Fruit fly (Drosophila melanogaster) whole organism: ENCODE measurements around the gene CHES-1-like.

Experiments
- CG8478 ChIP-seq: fragments of >200 bp; optimal IDR thresholded peaks from 2 replicates; lab custom pipeline; 2018; ENCODE audit warnings: inconsistent platforms
- Dll ChIP-seq: fragments of >200 bp; optimal IDR thresholded peaks from 2 replicates; lab custom pipeline; 2017
- EcR ChIP-seq, 2 experiments: fragments of >200 bp; optimal IDR thresholded peaks; 2 replicates each; lab custom pipeline; 2017; ENCODE audit warnings: missing biosample characterization in 2 of 2, missing genetic modification characterization in 2 of 2, missing genetic modification reagents in 2 of 2
- pan ChIP-seq: fragments of >200 bp; optimal IDR thresholded peaks from 2 replicates; lab custom pipeline; 2017
- psq ChIP-seq: fragments of >200 bp; optimal IDR thresholded peaks from 2 replicates; lab custom pipeline; 2017
- usp ChIP-seq: fragments of >200 bp; optimal IDR thresholded peaks from 2 replicates; lab custom pipeline; 2017; ENCODE audit warnings: missing biosample characterization, missing genetic modification characterization, mixed read lengths

CHES-1-like gene

DNA sequence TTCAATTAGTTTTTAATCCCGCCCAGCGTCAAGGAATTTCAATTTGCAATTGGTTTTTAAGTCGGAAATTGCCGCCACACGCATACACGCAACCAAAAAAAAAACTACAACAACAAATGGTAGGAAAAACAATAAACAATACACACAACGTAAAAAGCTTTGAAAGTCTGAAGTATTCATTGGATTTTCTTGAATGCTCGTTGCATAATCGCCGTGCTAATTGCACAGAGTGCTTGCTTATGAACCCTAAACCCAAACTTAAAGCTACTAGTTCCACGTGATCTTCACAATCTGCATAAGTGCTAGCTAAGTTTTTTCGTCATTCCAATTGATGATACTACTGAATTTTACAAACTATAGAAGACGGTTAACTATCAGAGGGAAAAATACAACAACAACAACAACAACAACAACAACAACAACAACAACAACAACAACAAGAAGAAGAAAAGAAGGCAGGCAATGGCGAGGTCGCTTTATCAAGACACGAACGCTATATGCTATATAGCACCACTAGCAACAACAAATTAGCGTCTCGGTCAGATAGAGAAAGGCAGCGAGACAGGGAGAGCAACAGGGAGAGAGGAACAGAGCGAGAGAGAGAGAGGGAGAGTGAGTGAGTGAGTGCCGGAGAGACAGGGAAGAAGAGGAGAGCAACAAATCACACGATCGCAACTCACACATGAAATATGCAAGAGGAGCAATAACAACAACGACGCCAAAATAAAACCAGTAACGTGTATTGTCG, 6.9 kb downstream of the CHES-1-like start:
- no peak for TF ChIP-seq pan (lab: Kevin White, UChicago)
- TF ChIP-seq psq (lab: Kevin White, UChicago) = no peak
- TF ChIP-seq CG8478 (lab: Kevin White, UChicago) = no peak
- no peak for TF ChIP-seq Dll
- TF ChIP-seq usp (GFP tag; lab: Kevin White, UChicago) = no peak
- TF ChIP-seq EcR (GFP tag; optimal IDR thresholded peaks at IDR 0.05; lab: Kevin White, UChicago) = no peak

DNA sequence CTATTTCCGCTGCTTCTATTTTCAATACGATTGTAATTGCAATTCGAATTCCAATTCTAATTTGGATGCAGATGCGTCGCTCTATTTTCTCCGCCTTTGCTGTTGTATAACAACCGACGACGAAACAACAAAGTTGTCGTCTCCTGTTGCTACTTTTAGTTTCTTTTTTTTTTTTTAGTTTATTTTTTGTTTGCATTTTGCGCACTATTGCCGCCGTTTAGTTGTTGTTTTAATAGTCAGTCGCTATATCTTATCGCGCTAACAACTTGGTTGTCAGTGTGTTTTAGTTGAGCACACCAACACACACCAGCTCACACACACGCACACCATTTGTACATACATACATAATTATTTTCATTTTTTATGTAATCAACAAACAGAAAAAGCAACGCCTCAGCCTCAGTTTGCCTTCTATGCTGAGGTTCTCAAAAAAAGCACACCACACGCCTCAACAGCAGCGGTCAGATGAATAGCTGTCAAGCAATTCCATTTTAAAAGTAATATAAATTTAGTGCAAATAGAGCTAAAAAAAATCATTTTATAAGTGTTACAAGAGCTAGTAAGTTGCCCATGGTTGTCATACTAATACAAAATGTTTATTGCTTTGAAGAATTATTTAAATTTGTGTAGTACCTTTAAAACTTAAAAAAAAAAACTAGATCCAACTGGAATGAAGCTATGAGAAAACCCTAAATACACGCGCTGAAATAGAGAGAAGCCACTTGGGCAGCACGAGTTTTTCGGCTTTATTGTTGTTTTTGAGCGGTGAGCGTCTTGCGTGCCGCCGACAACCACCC, 7.7 kb downstream of the CHES-1-like start:
- no peak for TF ChIP-seq CG8478 (lab: Kevin White, UChicago)
- no peak for TF ChIP-seq psq (lab: Kevin White, UChicago)
- TF ChIP-seq pan (lab: Kevin White, UChicago) = no peak
- no peak for TF ChIP-seq EcR (GFP tag; optimal IDR thresholded peaks at IDR 0.05; lab: Kevin White, UChicago)
- TF ChIP-seq usp (GFP tag; lab: Kevin White, UChicago) = no peak
- TF ChIP-seq Dll = no peak

DNA sequence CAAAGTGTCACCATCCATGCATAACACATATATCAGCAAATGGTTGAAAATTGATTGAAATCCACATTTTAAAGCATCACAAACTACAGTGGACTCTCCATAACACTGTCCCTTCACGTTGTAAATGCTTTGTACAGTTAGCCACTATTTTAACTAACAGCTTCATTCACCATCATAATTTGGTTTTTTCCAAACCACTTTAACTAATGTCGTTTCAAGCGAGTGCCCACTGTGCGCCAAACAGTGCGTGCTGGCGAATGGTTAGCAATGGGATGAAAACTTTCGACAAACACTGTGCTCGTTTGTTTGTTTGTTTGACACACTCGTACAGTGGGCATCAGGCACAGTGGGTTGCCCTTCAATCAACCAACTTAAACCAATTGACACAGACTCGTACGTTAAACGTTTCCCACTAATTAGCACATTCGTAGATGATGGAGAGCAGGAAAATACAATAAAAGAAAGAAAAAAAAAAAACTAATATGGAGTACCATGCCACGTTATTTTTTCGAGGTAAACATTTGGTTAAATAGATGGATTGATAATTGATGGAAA, 8.9 kb downstream of the CHES-1-like start:
- TF ChIP-seq CG8478 (lab: Kevin White, UChicago) = no peak

DNA sequence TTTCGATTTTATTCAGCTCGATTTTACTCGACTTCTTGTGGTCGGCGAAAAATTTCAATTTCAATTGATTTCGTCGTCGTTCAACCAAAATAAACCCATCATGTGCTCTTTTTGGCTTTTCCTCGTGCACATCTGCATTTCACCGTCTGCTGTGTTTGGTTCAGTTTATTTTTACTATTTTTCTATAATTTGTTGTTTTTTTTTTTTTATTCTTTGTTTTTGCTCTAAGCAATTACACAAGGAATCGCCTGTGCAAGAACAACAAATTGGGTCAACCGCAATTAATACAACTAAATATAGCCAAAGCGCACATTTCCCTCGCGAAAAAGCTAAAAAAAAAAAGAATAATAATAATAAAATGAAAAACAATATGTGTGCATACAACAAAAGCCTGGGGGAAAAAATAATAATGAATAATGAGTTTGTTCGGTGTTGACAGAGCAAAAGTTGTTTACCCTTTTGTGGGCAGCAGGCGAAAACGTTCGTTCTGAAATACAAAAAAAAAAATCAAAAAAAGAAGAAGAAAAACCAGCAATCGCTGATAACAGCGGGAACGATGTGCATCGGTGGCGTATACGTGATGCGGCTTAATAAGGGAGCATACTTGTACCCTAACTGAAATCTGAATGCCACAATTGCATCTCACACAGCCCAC, 9.5 kb downstream of the CHES-1-like start:
- TF ChIP-seq psq (lab: Kevin White, UChicago) = no peak
- no peak for TF ChIP-seq Dll
- no peak for TF ChIP-seq EcR (GFP tag; optimal IDR thresholded peaks at IDR 0.05; lab: Kevin White, UChicago)
- TF ChIP-seq pan (lab: Kevin White, UChicago) = no peak
- TF ChIP-seq usp (GFP tag; lab: Kevin White, UChicago) = no peak
- TF ChIP-seq CG8478 (lab: Kevin White, UChicago) = no peak

DNA sequence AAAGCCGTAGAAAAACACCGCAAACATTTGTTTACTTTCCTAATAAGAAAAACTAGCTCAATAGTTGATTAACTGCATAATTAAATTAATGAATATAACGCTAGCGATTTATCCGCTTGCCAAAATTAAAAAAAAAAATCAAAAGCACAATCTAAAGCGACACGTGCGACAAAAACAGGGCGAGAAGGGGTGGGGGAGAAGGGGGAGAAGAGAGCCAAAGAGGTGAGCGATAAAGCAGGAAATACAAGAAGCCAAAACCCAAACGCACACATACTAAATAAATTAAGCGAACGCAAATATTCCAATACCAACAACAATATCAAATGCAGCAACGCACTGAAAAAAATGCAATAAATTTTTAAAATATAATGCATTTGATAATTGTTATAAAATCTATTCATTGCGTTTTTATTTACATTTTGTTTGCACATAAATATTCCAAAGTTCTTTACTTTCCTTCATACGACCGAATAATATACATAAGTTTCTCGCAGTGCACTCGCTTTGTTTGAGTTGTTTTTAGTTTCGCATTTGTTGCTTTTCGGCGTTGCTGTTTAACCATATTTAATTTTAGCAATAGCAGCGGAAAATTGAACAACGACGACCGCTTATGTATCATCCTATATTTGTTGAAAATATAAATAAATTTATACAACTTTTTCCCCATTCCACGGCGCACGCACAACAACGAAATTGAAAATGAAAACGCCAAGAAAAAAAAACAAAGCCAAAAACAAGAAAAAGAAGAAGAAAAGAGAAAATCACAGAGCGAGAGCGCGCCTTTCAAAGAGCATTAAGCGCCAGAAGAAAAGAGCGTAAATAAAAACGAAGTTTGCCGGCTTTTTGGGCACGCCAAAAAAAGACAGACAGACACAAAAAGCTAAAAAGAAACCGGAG, 10.9 kb downstream of the CHES-1-like start:
- TF ChIP-seq CG8478 (lab: Kevin White, UChicago) = no peak
- TF ChIP-seq psq (lab: Kevin White, UChicago) = no peak
- no peak for TF ChIP-seq pan (lab: Kevin White, UChicago)
- no peak for TF ChIP-seq Dll
- no peak for TF ChIP-seq EcR (GFP tag; optimal IDR thresholded peaks at IDR 0.05; lab: Kevin White, UChicago)
- TF ChIP-seq usp (GFP tag; lab: Kevin White, UChicago) = no peak

DNA sequence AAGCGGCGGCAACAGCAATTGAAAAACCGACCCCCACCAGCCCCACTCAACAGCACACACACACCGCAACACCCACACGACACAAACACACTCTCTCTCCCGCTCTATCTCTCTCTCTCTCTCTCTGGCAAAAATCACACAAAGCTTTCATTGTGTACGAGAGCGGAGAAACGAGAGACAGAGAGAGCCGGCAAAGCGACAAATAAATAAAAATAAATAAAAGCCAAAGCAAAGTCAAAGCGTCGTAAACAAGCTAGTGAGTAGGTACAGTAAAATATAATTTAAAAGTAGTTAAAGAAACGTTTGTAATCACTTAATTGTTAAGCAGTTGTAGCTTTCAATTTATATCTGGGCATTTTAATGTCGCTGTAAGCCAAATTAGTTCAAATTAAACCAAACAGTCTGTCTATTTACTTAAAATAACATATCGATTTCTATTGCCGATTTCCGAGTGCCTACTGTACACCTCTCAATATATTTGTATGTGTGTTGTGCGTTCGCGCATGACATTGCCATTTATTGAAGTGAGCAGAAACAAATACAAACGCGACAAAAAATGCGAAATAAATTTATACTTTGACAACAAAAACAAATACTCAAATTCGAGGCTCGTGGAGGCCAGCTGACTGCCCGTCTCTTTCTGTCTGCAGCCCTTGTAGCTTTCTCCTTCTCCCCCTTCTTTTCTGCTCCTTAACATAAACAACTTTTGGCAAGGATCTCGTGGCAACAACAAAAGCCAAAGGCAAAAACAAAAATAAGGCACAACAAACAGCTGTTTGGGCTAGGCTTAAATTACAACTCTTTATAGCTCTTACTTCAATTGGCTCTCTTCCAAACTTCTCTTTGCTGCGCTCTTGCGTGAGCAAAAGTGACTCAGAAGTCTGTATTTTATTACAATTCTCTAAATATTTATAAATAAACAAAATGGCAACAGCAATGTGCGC, 12.2 kb downstream of the CHES-1-like start:
- TF ChIP-seq Dll (peak; percentile 97), pan (lab: Kevin White, UChicago) (no peak)

DNA sequence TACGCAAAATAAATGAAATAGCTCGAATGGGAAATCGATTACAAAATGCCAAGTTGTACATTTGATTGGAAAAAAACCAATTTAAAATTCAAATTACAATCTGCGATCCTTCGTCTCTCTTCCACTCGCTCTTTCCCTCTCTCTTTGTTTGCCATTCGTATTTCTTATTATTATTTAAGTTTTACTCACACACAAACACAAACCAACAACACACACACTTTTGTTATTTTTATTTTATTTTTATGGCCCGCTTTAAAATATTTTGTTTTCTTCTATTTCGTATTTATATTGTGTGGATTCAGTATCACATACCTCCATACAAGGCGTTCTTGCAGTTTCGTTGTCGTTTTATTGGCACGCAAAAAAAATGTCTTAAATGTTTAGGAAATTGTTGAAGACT, 13.0 kb downstream of the CHES-1-like start:
- no peak for TF ChIP-seq pan (lab: Kevin White, UChicago)
- TF ChIP-seq psq (lab: Kevin White, UChicago) = no peak

DNA sequence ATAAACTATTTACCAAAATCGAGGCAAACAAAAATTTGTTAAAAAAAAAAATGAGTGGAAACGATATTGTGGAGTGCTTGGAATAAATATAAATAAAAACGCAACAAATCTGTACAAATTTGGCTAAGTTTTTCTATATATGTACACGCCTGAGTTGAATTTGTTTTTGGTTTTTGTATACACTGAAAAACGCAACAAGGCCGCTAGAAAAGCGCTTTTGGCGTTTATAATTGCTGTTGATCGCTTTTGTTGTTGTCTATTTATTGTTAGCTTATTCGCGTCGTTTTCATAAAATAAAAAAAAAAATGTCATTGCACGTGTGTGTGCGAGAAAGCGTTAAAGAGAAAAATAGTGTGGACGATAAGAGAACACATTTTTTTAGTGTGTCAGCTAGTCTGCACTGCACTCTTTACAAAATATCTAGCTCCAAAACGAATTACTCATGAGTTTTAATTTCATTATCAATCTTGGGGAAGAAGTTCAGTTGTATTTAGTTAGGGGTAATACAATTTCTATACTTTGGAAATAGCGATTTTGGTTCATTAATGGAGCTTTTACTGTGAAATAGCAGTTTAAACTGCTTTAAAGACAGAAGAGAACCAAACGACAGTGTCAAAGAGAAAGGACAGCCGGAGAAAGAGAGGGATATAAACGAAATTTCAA, 13.7 kb downstream of the CHES-1-like start:
- TF ChIP-seq psq (lab: Kevin White, UChicago) (no peak), Dll (no peak), usp (GFP tag; lab: Kevin White, UChicago) (no peak), EcR (GFP tag; optimal IDR thresholded peaks at IDR 0.05; lab: Kevin White, UChicago) (no peak), pan (lab: Kevin White, UChicago) (no peak), CG8478 (lab: Kevin White, UChicago) (no peak)

DNA sequence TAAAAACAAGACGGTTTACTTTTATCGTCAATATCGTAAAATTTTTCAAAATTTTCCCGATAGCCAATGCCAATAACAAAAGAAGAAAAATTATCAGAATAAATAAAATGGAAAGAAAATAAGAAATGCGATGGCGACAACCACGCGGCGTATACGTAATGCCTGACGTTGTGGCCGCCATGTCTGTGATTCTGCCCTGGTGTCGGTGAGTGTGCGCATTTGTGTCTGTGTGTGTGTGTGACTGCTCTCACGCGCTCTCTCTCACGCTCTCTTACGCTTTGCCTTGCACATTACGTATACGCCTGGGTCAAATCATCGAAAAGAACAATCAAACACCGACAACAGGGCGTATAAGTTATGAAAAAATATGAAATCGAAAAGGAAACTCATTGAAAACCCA, 14.3 kb downstream of the CHES-1-like start:
- TF ChIP-seq Dll (peak; percentile 75), usp (GFP tag; lab: Kevin White, UChicago) (no peak)

DNA sequence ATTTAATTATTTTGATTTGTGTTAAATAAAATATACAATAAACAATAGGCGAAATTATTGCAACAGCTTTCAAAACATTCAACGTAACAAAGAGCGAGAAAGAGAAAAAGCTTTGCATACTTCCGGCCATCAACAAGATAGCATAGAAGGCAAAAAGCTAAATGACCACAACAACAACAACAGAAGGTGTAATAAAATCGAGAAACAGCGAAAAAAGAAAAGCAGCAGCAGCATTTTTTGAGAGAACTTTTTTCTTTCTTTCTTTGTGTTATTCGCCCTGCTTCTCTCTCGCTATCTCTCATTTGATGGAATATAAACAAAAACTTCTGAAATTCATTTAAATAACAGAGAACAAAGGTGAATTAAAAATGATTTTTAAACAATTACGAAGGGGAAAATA, 15.0 kb downstream of the CHES-1-like start:
- TF ChIP-seq CG8478 (lab: Kevin White, UChicago) = no peak
- no peak for TF ChIP-seq Dll
- no peak for TF ChIP-seq EcR (GFP tag; optimal IDR thresholded peaks at IDR 0.05; lab: Kevin White, UChicago)
- TF ChIP-seq psq (lab: Kevin White, UChicago) = no peak
- no peak for TF ChIP-seq usp (GFP tag; lab: Kevin White, UChicago)
- no peak for TF ChIP-seq pan (lab: Kevin White, UChicago)
